Worm (Caenorhabditis elegans) whole organism, L4 larva: ENCODE data around the gene trmt-10A.

ENCODE experiments used
- aly-2 ChIP-seq: sonication (generic microtip); optimal IDR thresholded peaks from 2 replicates; lab custom pipeline; 2018; ENCODE audit warnings: missing biosample characterization, missing genetic modification characterization
- cey-2 ChIP-seq: sonication (generic microtip); optimal IDR thresholded peaks from 3 replicates; lab custom pipeline; 2017; ENCODE audit warnings: missing genetic modification characterization, mild to moderate bottlenecking, missing compliant biosample characterization, antibody characterized with exemption, borderline replicate concordance; ENCODE audit not compliant: insufficient read depth
- mdl-1 ChIP-seq, 2 experiments: fragments of 150-350 bp in 1 of 2; sonication (generic microtip) in 1 of 2; optimal IDR thresholded peaks; 2 replicates each; lab custom pipeline; 2014 to 2017; ENCODE audit warnings: missing biosample characterization in 2 of 2, missing genetic modification characterization in 2 of 2
- mep-1 ChIP-seq: fragments of 150-350 bp; sonication (generic microtip); optimal IDR thresholded peaks from 3 replicates; lab custom pipeline; 2014; ENCODE audit warnings: missing biosample characterization, missing genetic modification characterization
- nhr-237 ChIP-seq: sonication (generic microtip); optimal IDR thresholded peaks from 2 replicates; lab custom pipeline; 2017; ENCODE audit warnings: missing biosample characterization, missing genetic modification characterization
- nhr-25 ChIP-seq: sonication (generic microtip); optimal IDR thresholded peaks from 2 replicates; lab custom pipeline; 2017; ENCODE audit warnings: missing genetic modification characterization, mild to moderate bottlenecking, missing compliant biosample characterization, antibody characterized with exemption, moderate library complexity, borderline replicate concordance; ENCODE audit not compliant: insufficient read depth
- nhr-41 ChIP-seq: fragments of 200-800 bp; sonication (Bioruptor generic); IDR thresholded peaks from 2 replicates; pipeline ENCODE4 v1.3.6; 2022; ENCODE audit warnings: missing genetic modification reagents, missing genetic modification characterization, missing compliant biosample characterization
- rbr-2 ChIP-seq: sonication (generic microtip); optimal IDR thresholded peaks from 2 replicates; lab custom pipeline; 2016; ENCODE audit warnings: missing genotype, missing genetic modification characterization, missing compliant biosample characterization
- spr-1 ChIP-seq: sonication (generic microtip); optimal IDR thresholded peaks from 2 replicates; lab custom pipeline; 2016; ENCODE audit warnings: mild to moderate bottlenecking, missing genetic modification characterization, missing compliant biosample characterization
- unc-62 ChIP-seq, 3 experiments: fragments of 150-350 bp in 1 of 3; sonication (generic microtip); optimal IDR thresholded peaks in 2 of 3; peaks in 1 of 3; 1 replicate in 1 of 3; 2 replicates in 2 of 3; lab custom pipeline; 2014 to 2017; ENCODE audit warnings: missing biosample characterization in 3 of 3, missing genetic modification characterization in 3 of 3, missing genetic modification reagents in 3 of 3, missing genotype in 1 of 3
- ztf-11 ChIP-seq: fragments of 150-350 bp; optimal IDR thresholded peaks from 2 replicates; lab custom pipeline; 2014; ENCODE audit warnings: missing biosample characterization, missing genetic modification characterization

DNA sequence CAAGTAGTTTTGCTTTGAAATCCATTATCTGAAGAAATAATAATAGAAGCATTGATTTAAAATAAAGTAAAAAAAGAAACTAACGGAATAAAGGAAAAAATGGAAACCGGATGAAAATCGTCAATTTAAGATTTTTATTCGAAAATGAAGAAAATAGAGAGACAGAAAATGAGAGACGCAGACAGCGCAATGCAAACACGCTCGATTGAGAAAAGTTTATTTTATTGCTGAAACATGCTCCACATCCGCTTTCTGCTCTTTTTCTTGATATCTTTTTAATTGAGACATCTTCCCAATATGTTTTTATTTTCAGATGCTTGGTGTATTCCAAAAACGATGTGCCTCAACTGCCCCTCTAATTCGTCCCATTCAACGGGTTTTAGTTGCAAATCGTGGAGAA lies 47.8 kb downstream of the trmt-10A start, which contains the start of the genes prp-18 and mccc-1:
- no peak for TF ChIP-seq nhr-41 (GFP tag; lab: Robert Waterston, UW)
- TF ChIP-seq mdl-1 (tag; optimal IDR thresholded peaks at IDR 0.05; lab: Kevin White, UChicago), result no peak
- TF ChIP-seq nhr-25 (tag; lab: Kevin White, UChicago), result no peak
- TF ChIP-seq cey-2 (tag; lab: Kevin White, UChicago), result no peak
- TF ChIP-seq ztf-11 (tag; lab: Kevin White, UChicago), result no peak
- no peak for TF ChIP-seq mep-1 (tag; lab: Kevin White, UChicago)
- TF ChIP-seq unc-62 (GFP tag; optimal IDR thresholded peaks at IDR 0.05 in 1 of 2; lab: Kevin White, UChicago), result no peak
- no peak for TF ChIP-seq unc-62 (tag; optimal IDR thresholded peaks at IDR 0.05; lab: Kevin White, UChicago)
- no peak for TF ChIP-seq spr-1 (tag; lab: Kevin White, UChicago)
- no peak for TF ChIP-seq nhr-237 (tag; lab: Kevin White, UChicago)
- TF ChIP-seq aly-2 (tag; lab: Kevin White, UChicago), result no peak
- TF ChIP-seq rbr-2, result no peak
